Worm (Caenorhabditis elegans) whole organism, L4/young adult: ENCODE results near the gene F35E8.7.

Source experiments
- W03F9.2 ChIP-seq: fragments of 150-350 bp; optimal IDR thresholded peaks from 2 replicates; lab custom pipeline; 2014; ENCODE audit warnings: missing biosample characterization, missing genetic modification characterization
- dao-5 ChIP-seq: sonication (generic microtip); optimal IDR thresholded peaks from 2 replicates; lab custom pipeline; 2016; ENCODE audit warnings: missing genotype, missing genetic modification characterization, moderate library complexity, missing compliant biosample characterization
- him-1 ChIP-seq: sonication (generic microtip); optimal IDR thresholded peaks from 2 replicates; lab custom pipeline; 2016; ENCODE audit warnings: missing genotype, missing genetic modification reagents, missing genetic modification characterization, missing compliant biosample characterization

DNA sequence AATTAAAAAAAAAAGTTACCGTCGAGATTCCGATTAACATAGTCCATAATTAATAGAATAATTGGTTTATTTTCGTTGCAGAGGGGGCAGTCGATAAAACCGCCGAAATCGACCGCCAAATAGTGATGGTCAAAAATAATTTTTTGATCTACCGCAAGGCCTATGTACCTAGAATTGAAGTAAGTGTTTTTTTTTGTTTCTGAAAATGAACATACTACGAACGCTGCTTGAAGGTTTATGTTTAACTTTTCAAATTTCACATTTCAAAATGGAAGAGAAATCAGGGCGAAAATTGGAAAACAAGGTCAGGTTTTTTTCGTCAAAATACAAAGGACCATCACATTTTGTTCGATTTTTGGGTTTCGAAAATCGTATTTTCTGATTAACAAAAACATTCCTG, 14.5 kb downstream of the F35E8.7 start, which contains the start of gene pzf-1:
- no peak for TF ChIP-seq him-1 (tag; lab: Kevin White, UChicago)
- no peak for TF ChIP-seq W03F9.2
- TF ChIP-seq dao-5 (tag; lab: Kevin White, UChicago) = no peak
